Worm (Caenorhabditis elegans) whole organism, L4 larva: ENCODE data around the gene F13H6.5.
A peak's percentile ranks its signal among the peaks of the same experiment; 100 is the strongest.

Experiments used
- F10B5.3 ChIP-seq: sonication (generic microtip); optimal IDR thresholded peaks from 2 replicates; lab custom pipeline; 2016; ENCODE audit warnings: mild to moderate bottlenecking, missing genetic modification characterization, missing compliant biosample characterization
- F37D6.2 ChIP-seq: sonication (generic microtip); optimal IDR thresholded peaks from 2 replicates; lab custom pipeline; 2016; ENCODE audit warnings: mild to moderate bottlenecking, missing genetic modification characterization, missing compliant biosample characterization
- R02D3.7 ChIP-seq: fragments of 150-350 bp; sonication (generic microtip); optimal IDR thresholded peaks from 3 replicates; lab custom pipeline; 2014; ENCODE audit warnings: missing biosample characterization, missing genetic modification characterization
- Y105C5A.15 ChIP-seq: fragments of 200-800 bp; sonication (Bioruptor generic); IDR thresholded peaks from 2 replicates; pipeline ENCODE4 v1.3.6; 2022; ENCODE audit warnings: missing genetic modification characterization, missing compliant biosample characterization
- Y48G9A.11 ChIP-seq: fragments of 200-800 bp; sonication (Bioruptor generic); IDR thresholded peaks from 2 replicates; pipeline ENCODE4 v1.3.6; 2022; ENCODE audit warnings: missing genetic modification reagents, missing genetic modification characterization, missing compliant biosample characterization
- Y75B8A.6 ChIP-seq: fragments of 200-800 bp; sonication (Bioruptor generic); IDR thresholded peaks from 2 replicates; pipeline ENCODE4 v1.3.6; 2022; ENCODE audit warnings: missing genetic modification reagents, missing genetic modification characterization, missing compliant biosample characterization
- ZK546.5 ChIP-seq, 2 experiments: sonication (generic microtip); optimal IDR thresholded peaks; 2 replicates each; lab custom pipeline; 2017; ENCODE audit warnings: missing biosample characterization in 2 of 2, missing genetic modification characterization in 2 of 2
- aly-2 ChIP-seq: sonication (generic microtip); optimal IDR thresholded peaks from 2 replicates; lab custom pipeline; 2018; ENCODE audit warnings: missing biosample characterization, missing genetic modification characterization
- arid-1 ChIP-seq: fragments of 200-800 bp; sonication (Bioruptor generic); conservative IDR thresholded peaks from 2 replicates; pipeline ENCODE4 v1.3.6; 2022; ENCODE audit warnings: missing genetic modification reagents, missing genetic modification characterization, missing compliant biosample characterization
- ceh-20 ChIP-seq: fragments of 200-800 bp; sonication (Bioruptor generic); IDR thresholded peaks from 2 replicates; pipeline ENCODE4 v1.3.6; 2022; ENCODE audit warnings: missing genetic modification reagents, missing genetic modification characterization, missing compliant biosample characterization
- ceh-32 ChIP-seq: sonication (generic microtip); optimal IDR thresholded peaks from 2 replicates; lab custom pipeline; 2016; ENCODE audit warnings: mild to moderate bottlenecking, missing genetic modification characterization, missing compliant biosample characterization; ENCODE audit not compliant: poor library complexity
- ceh-62 ChIP-seq: sonication (generic microtip); optimal IDR thresholded peaks from 2 replicates; lab custom pipeline; 2017; ENCODE audit warnings: missing biosample characterization, missing genetic modification characterization
- daf-12 ChIP-seq: fragments of 150-350 bp; optimal IDR thresholded peaks from 2 replicates; lab custom pipeline; 2014; ENCODE audit warnings: missing biosample characterization, missing genetic modification reagents, missing genetic modification characterization
- egl-43 ChIP-seq: fragments of 200-800 bp; sonication (Bioruptor generic); IDR thresholded peaks from 2 replicates; pipeline ENCODE4 v1.3.6; 2022; ENCODE audit warnings: missing genetic modification reagents, missing genetic modification characterization, missing compliant biosample characterization
- fos-1 ChIP-seq: fragments of 150-350 bp; optimal IDR thresholded peaks from 2 replicates; lab custom pipeline; 2014; ENCODE audit warnings: missing biosample characterization, missing genetic modification characterization
- hlh-11 ChIP-seq: fragments of 200-800 bp; sonication (Bioruptor generic); optimal IDR thresholded peaks from 2 replicates; lab custom pipeline; 2018; ENCODE audit warnings: mild to moderate bottlenecking, missing genetic modification characterization, missing compliant biosample characterization
- hlh-30 ChIP-seq: sonication (generic microtip); optimal IDR thresholded peaks from 2 replicates; lab custom pipeline; 2017; ENCODE audit warnings: antibody characterized with exemption, mild to moderate bottlenecking, missing genetic modification characterization, missing compliant biosample characterization; ENCODE audit not compliant: insufficient read depth
- hmg-1.1 ChIP-seq: fragments of 200-800 bp; sonication (Bioruptor generic); IDR thresholded peaks from 2 replicates; pipeline ENCODE4 v1.3.6; 2022; ENCODE audit warnings: missing genetic modification reagents, missing genetic modification characterization, missing compliant biosample characterization
- jun-1 ChIP-seq: fragments of 150-350 bp; optimal IDR thresholded peaks from 2 replicates; lab custom pipeline; 2014; ENCODE audit warnings: missing biosample characterization, missing genetic modification reagents, missing genetic modification characterization
- lin-1 ChIP-seq: fragments of 200-800 bp; sonication (Bioruptor generic); IDR thresholded peaks from 2 replicates; pipeline ENCODE4 v1.3.6; 2022; ENCODE audit warnings: missing genetic modification reagents, missing genetic modification characterization, missing compliant biosample characterization
- lin-15B ChIP-seq: fragments of 150-350 bp; sonication (generic microtip); optimal IDR thresholded peaks from 3 replicates; lab custom pipeline; 2014; ENCODE audit warnings: missing biosample characterization, missing genetic modification characterization
- lin-29 ChIP-seq: fragments of 200-800 bp; sonication (Bioruptor generic); IDR thresholded peaks from 2 replicates; pipeline ENCODE4 v1.3.6; 2022; ENCODE audit warnings: missing genetic modification reagents, missing genetic modification characterization, missing compliant biosample characterization
- lin-38 ChIP-seq: fragments of 200-800 bp; sonication (Bioruptor generic); IDR thresholded peaks from 2 replicates; pipeline ENCODE4 v1.3.6; 2022; ENCODE audit warnings: missing genetic modification reagents, missing genetic modification characterization, missing compliant biosample characterization
- lir-3 ChIP-seq: sonication (generic microtip); optimal IDR thresholded peaks from 2 replicates; lab custom pipeline; 2016; ENCODE audit warnings: mild to moderate bottlenecking, missing genetic modification characterization, missing compliant biosample characterization
- madf-5 ChIP-seq, 2 experiments: fragments of 200-800 bp; sonication (Bioruptor generic); IDR thresholded peaks; 2 replicates each; pipeline ENCODE4 v1.3.6; 2022; ENCODE audit warnings: missing compliant biosample characterization in 2 of 2, missing genetic modification characterization in 2 of 2
- madf-9 ChIP-seq: fragments of 200-800 bp; sonication (Bioruptor generic); conservative IDR thresholded peaks from 2 replicates; pipeline ENCODE4 v1.3.6; 2022; ENCODE audit warnings: missing genetic modification reagents, missing genetic modification characterization, missing compliant biosample characterization
- mdl-1 ChIP-seq, 2 experiments: fragments of 150-350 bp in 1 of 2; sonication (generic microtip) in 1 of 2; optimal IDR thresholded peaks; 2 replicates each; lab custom pipeline; 2014 to 2017; ENCODE audit warnings: missing biosample characterization in 2 of 2, missing genetic modification characterization in 2 of 2
- mep-1 ChIP-seq: fragments of 150-350 bp; sonication (generic microtip); optimal IDR thresholded peaks from 3 replicates; lab custom pipeline; 2014; ENCODE audit warnings: missing biosample characterization, missing genetic modification characterization
- mes-2 ChIP-seq: sonication (generic microtip); optimal IDR thresholded peaks from 2 replicates; lab custom pipeline; 2016; ENCODE audit warnings: missing genotype, mild to moderate bottlenecking, missing genetic modification characterization, missing compliant biosample characterization; ENCODE audit not compliant: poor library complexity, severe bottlenecking
- mxl-2 ChIP-seq: fragments of 200-800 bp; sonication (Bioruptor generic); conservative IDR thresholded peaks from 2 replicates; pipeline ENCODE4 v1.3.6; 2022; ENCODE audit warnings: missing genetic modification reagents, missing genetic modification characterization, missing compliant biosample characterization
- mxl-3 ChIP-seq: fragments of 200-800 bp; sonication (Bioruptor generic); optimal IDR thresholded peaks from 2 replicates; lab custom pipeline; 2018; ENCODE audit warnings: mild to moderate bottlenecking, missing genetic modification characterization, missing compliant biosample characterization
- nhr-10 ChIP-seq: fragments of 150-350 bp; optimal IDR thresholded peaks from 2 replicates; lab custom pipeline; 2014; ENCODE audit warnings: missing biosample characterization, missing genetic modification characterization
- nhr-102 ChIP-seq: sonication (generic microtip); optimal IDR thresholded peaks from 2 replicates; lab custom pipeline; 2016; ENCODE audit warnings: mild to moderate bottlenecking, missing genetic modification characterization, moderate library complexity, missing compliant biosample characterization
- nhr-11 ChIP-seq: fragments of 150-350 bp; optimal IDR thresholded peaks from 2 replicates; lab custom pipeline; 2014; ENCODE audit warnings: missing biosample characterization, missing genetic modification characterization
- nhr-25 ChIP-seq: sonication (generic microtip); optimal IDR thresholded peaks from 2 replicates; lab custom pipeline; 2017; ENCODE audit warnings: missing genetic modification characterization, mild to moderate bottlenecking, missing compliant biosample characterization, antibody characterized with exemption, moderate library complexity, borderline replicate concordance; ENCODE audit not compliant: insufficient read depth
- nhr-28 ChIP-seq: fragments of 150-350 bp; optimal IDR thresholded peaks from 2 replicates; lab custom pipeline; 2014; ENCODE audit warnings: missing biosample characterization, missing genetic modification characterization
- nhr-41 ChIP-seq: fragments of 200-800 bp; sonication (Bioruptor generic); IDR thresholded peaks from 2 replicates; pipeline ENCODE4 v1.3.6; 2022; ENCODE audit warnings: missing genetic modification reagents, missing genetic modification characterization, missing compliant biosample characterization
- nhr-48 ChIP-seq: sonication (generic microtip); optimal IDR thresholded peaks from 2 replicates; lab custom pipeline; 2016; ENCODE audit warnings: mild to moderate bottlenecking, missing genetic modification characterization, missing compliant biosample characterization
- nhr-6 ChIP-seq: fragments of 150-350 bp; optimal IDR thresholded peaks from 2 replicates; lab custom pipeline; 2014; ENCODE audit warnings: missing biosample characterization, missing genetic modification characterization
- nhr-76 ChIP-seq: fragments of 150-350 bp; optimal IDR thresholded peaks from 2 replicates; lab custom pipeline; 2014; ENCODE audit warnings: missing biosample characterization, missing genetic modification characterization
- rbr-2 ChIP-seq: sonication (generic microtip); optimal IDR thresholded peaks from 2 replicates; lab custom pipeline; 2016; ENCODE audit warnings: missing genotype, missing genetic modification characterization, missing compliant biosample characterization
- saeg-2 ChIP-seq: fragments of 200-800 bp; sonication (Bioruptor generic); IDR thresholded peaks from 2 replicates; pipeline ENCODE4 v1.3.6; 2022; ENCODE audit warnings: missing genetic modification reagents, missing genetic modification characterization, missing compliant biosample characterization
- set-16 ChIP-seq: fragments of 200-800 bp; sonication (Bioruptor generic); IDR thresholded peaks from 2 replicates; pipeline ENCODE4 v1.3.6; 2022; ENCODE audit warnings: missing genetic modification reagents, missing genetic modification characterization, missing compliant biosample characterization
- spr-3 ChIP-seq: fragments of 200-800 bp; sonication (Bioruptor generic); optimal IDR thresholded peaks from 2 replicates; lab custom pipeline; 2018; ENCODE audit warnings: mild to moderate bottlenecking, missing genetic modification characterization, missing compliant biosample characterization
- tag-97 ChIP-seq: fragments of 200-800 bp; sonication (Bioruptor generic); IDR thresholded peaks from 2 replicates; pipeline ENCODE4 v1.3.6; 2022; ENCODE audit warnings: missing genetic modification characterization, missing compliant biosample characterization
- vab-7 ChIP-seq: fragments of 200-800 bp; sonication (Bioruptor generic); IDR thresholded peaks from 2 replicates; pipeline ENCODE4 v1.3.6; 2022; ENCODE audit warnings: missing genetic modification reagents, missing genetic modification characterization, missing compliant biosample characterization
- zag-1 ChIP-seq: fragments of 150-350 bp; optimal IDR thresholded peaks from 2 replicates; lab custom pipeline; 2014; ENCODE audit warnings: missing biosample characterization, missing genetic modification characterization
- zfp-3 ChIP-seq: fragments of 200-800 bp; sonication (Bioruptor generic); conservative IDR thresholded peaks from 2 replicates; pipeline ENCODE4 v1.3.6; 2022; ENCODE audit warnings: missing genetic modification reagents, missing genetic modification characterization, missing compliant biosample characterization
- ztf-7 ChIP-seq: fragments of 150-350 bp; optimal IDR thresholded peaks from 2 replicates; lab custom pipeline; 2014; ENCODE audit warnings: missing biosample characterization, missing genetic modification characterization

Gene F13H6.5

DNA sequence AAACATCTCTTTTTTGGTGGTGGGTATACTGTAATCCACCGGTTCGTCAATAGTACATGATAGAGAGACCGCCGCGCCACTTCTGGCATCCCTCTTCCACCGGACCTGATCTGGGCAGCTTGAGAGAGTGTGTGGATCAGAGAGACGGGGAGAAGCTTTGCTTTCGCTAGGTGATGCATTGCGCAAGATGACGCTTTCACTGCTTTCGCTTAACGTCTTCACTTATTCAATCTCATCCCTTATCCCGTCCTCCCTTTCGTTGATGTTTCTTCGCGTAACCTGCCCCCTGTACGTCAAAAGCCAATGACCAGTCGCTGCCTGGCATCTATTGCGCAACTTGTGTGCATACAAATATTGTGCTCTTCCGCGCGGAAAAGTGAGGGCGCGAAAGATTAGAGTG, 20.5 kb downstream of the F13H6.5 start (continued):
- TF ChIP-seq nhr-41 (no peak), vab-7 (GFP tag; lab: Robert Waterston, UW) (no peak)

- no peak for TF ChIP-seq tag-97
- TF ChIP-seq mdl-1 (tag; optimal IDR thresholded peaks at IDR 0.05; lab: Kevin White, UChicago), result peak in 1 of 2 experiments; percentile 22
- no peak for TF ChIP-seq nhr-48
- no peak for TF ChIP-seq jun-1 (tag; lab: Kevin White, UChicago)
- TF ChIP-seq nhr-28 (tag; lab: Kevin White, UChicago), result no peak
- TF ChIP-seq nhr-102, result no peak
- TF ChIP-seq F37D6.2 (tag; lab: Kevin White, UChicago), result no peak
- TF ChIP-seq lin-29 (GFP tag; lab: Robert Waterston, UW), result no peak
- no peak for TF ChIP-seq nhr-10 (tag; lab: Kevin White, UChicago)
- no peak for TF ChIP-seq ceh-20
- TF ChIP-seq lin-15B, result no peak
- no peak for TF ChIP-seq ceh-62
- no peak for TF ChIP-seq lir-3 (tag; lab: Kevin White, UChicago)
- TF ChIP-seq madf-9 (GFP tag; lab: Robert Waterston, UW), result no peak
- TF ChIP-seq madf-5 (GFP tag; IDR thresholded peaks at IDR 0.05; lab: Robert Waterston, UW), result no peak
- TF ChIP-seq lin-1 (GFP tag; lab: Robert Waterston, UW), result no peak
- TF ChIP-seq set-16 (GFP tag; lab: Robert Waterston, UW), result 0 out of 2 replicates have a peak, but pooled peaks have one; percentile 7
- TF ChIP-seq mes-2 (tag; lab: Kevin White, UChicago), result no peak
- TF ChIP-seq saeg-2 (GFP tag; lab: Robert Waterston, UW), result no peak
- no peak for TF ChIP-seq egl-43
- TF ChIP-seq nhr-11 (tag; lab: Kevin White, UChicago), result no peak
- no peak for TF ChIP-seq ceh-32
- TF ChIP-seq zag-1 (tag; lab: Kevin White, UChicago), result no peak
- TF ChIP-seq spr-3, result no peak
- TF ChIP-seq ztf-7 (tag; lab: Kevin White, UChicago), result no peak
- TF ChIP-seq zfp-3 (GFP tag; lab: Robert Waterston, UW), result no peak
- TF ChIP-seq nhr-6 (tag; lab: Kevin White, UChicago), result no peak
- no peak for TF ChIP-seq Y75B8A.6 (GFP tag; lab: Robert Waterston, UW)
- TF ChIP-seq hlh-11 (tag; lab: Kevin White, UChicago), result peak; percentile 25
- TF ChIP-seq Y48G9A.11 (GFP tag; lab: Robert Waterston, UW), result no peak
- no peak for TF ChIP-seq ZK546.5 (tag; optimal IDR thresholded peaks at IDR 0.05; lab: Kevin White, UChicago)
- TF ChIP-seq R02D3.7, result no peak
- peak; percentile 11 for TF ChIP-seq hlh-30 (tag; lab: Kevin White, UChicago)
- no peak for TF ChIP-seq aly-2
- no peak for TF ChIP-seq fos-1
- TF ChIP-seq mxl-3 (GFP tag; lab: Kevin White, UChicago), result peak; percentile 51
- TF ChIP-seq rbr-2 (tag; lab: Kevin White, UChicago), result no peak
- no peak for TF ChIP-seq arid-1 (GFP tag; lab: Robert Waterston, UW)
- TF ChIP-seq, all 104 proteins: peak for 5
These were observed 21.5 kb downstream of the F13H6.5 start for ce11 chrV:6353182-6353780.

DNA sequence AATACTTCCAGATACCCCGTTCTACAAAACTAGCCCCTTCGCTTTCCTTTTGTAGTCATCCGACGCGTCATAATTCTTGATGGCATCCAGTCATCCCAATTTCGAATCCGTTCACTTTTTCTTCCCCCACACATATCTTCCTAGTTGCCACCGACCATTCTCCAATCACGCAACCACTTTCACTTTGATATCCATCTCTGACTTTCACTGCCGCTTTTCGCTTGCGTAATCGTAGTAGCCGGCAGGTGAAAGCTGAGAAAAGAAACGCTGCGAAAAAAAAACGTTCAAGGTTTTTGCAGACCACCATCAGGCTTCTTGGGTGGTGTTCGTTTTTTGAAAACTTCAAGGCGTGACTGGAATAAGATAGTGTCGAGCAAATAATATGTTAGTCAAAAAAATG, 22.4 kb downstream of the F13H6.5 start:
- TF ChIP-seq mxl-2, result no peak
- TF ChIP-seq ztf-7 (tag; lab: Kevin White, UChicago), result no peak
- TF ChIP-seq nhr-25 (tag; lab: Kevin White, UChicago), result no peak
- no peak for TF ChIP-seq lin-38 (GFP tag; lab: Robert Waterston, UW)
- TF ChIP-seq mdl-1 (tag; optimal IDR thresholded peaks at IDR 0.05; lab: Kevin White, UChicago), result peak in 1 of 2 experiments; percentile 32
- no peak for TF ChIP-seq Y105C5A.15 (GFP tag; lab: Robert Waterston, UW)
- no peak for TF ChIP-seq nhr-76 (tag; lab: Kevin White, UChicago)
- no peak for TF ChIP-seq ceh-62
- no peak for TF ChIP-seq hmg-1.1
- TF ChIP-seq mep-1 (tag; lab: Kevin White, UChicago), result no peak
- no peak for TF ChIP-seq saeg-2 (GFP tag; lab: Robert Waterston, UW)
- TF ChIP-seq ZK546.5 (tag; optimal IDR thresholded peaks at IDR 0.05; lab: Kevin White, UChicago), result no peak
- no peak for TF ChIP-seq ceh-32
- TF ChIP-seq F10B5.3, result no peak
- no peak for TF ChIP-seq mes-2 (tag; lab: Kevin White, UChicago)
- no peak for TF ChIP-seq daf-12
